Fruit fly (Drosophila melanogaster) whole organism, embryonic: ENCODE results near the gene CG45218.

Experiments used
- Bgb ChIP-seq: fragments of 200-800 bp; sonication (Bioruptor generic); IDR thresholded peaks from 2 replicates; pipeline ENCODE4 v1.3.6; 2022; ENCODE audit warnings: missing biosample characterization, missing genetic modification characterization; ENCODE audit not compliant: partially characterized antibody
- CG1024 ChIP-seq: fragments of 200-800 bp; sonication (Bioruptor generic); IDR thresholded peaks from 2 replicates; pipeline ENCODE4 v1.3.6; 2022; ENCODE audit warnings: missing biosample characterization, missing genetic modification characterization
- CG10959 ChIP-seq: fragments of 200-800 bp; sonication (Bioruptor generic); IDR thresholded peaks from 2 replicates; pipeline ENCODE4 v1.3.6; 2022; ENCODE audit warnings: missing biosample characterization, missing genetic modification characterization
- CG11398 ChIP-seq: fragments of 200-800 bp; sonication (Bioruptor generic); optimal IDR thresholded peaks from 2 replicates; lab custom pipeline; 2016; ENCODE audit warnings: missing biosample characterization, missing genetic modification characterization
- CG12155 ChIP-seq: fragments of 200-800 bp; sonication (Bioruptor generic); optimal IDR thresholded peaks from 3 replicates; lab custom pipeline; 2016; ENCODE audit warnings: missing biosample characterization, missing genetic modification characterization
- CG12391 ChIP-seq: fragments of 200-800 bp; sonication (Bioruptor generic); optimal IDR thresholded peaks from 3 replicates; lab custom pipeline; 2018; ENCODE audit warnings: missing biosample characterization, mild to moderate bottlenecking, missing genetic modification characterization, moderate library complexity
- CG13624 ChIP-seq: fragments of 200-800 bp; sonication (Bioruptor generic); optimal IDR thresholded peaks from 2 replicates; lab custom pipeline; 2016; ENCODE audit warnings: missing biosample characterization, missing genetic modification characterization
- CG14710 ChIP-seq: fragments of 200-800 bp; sonication (Bioruptor generic); optimal IDR thresholded peaks from 3 replicates; lab custom pipeline; 2019; ENCODE audit warnings: missing biosample characterization, mild to moderate bottlenecking, missing genetic modification characterization, moderate library complexity
- CG2116 ChIP-seq: fragments of 200-800 bp; sonication (Bioruptor generic); optimal IDR thresholded peaks from 3 replicates; lab custom pipeline; 2018; ENCODE audit warnings: missing biosample characterization, mild to moderate bottlenecking, missing genetic modification characterization
- CG32532 ChIP-seq: fragments of 200-800 bp; sonication (Bioruptor generic); IDR thresholded peaks from 2 replicates; pipeline ENCODE4 v1.3.6; 2022; ENCODE audit warnings: missing biosample characterization, missing genetic modification characterization
- CG33213 ChIP-seq: fragments of 200-800 bp; sonication (Bioruptor generic); optimal IDR thresholded peaks from 3 replicates; lab custom pipeline; 2016; ENCODE audit warnings: missing biosample characterization, missing genetic modification characterization
- CG34224 ChIP-seq: fragments of 200-800 bp; sonication (Bioruptor generic); IDR thresholded peaks from 3 replicates; pipeline ENCODE4 v1.3.6; 2022; ENCODE audit warnings: missing biosample characterization, missing genetic modification characterization; ENCODE audit not compliant: partially characterized antibody
- CG34376 ChIP-seq: fragments of 200-800 bp; sonication (Bioruptor generic); optimal IDR thresholded peaks from 2 replicates; lab custom pipeline; 2018; ENCODE audit warnings: missing biosample characterization, mild to moderate bottlenecking, missing genetic modification characterization
- CG3838 ChIP-seq: fragments of 200-800 bp; sonication (Bioruptor generic); optimal IDR thresholded peaks from 3 replicates; lab custom pipeline; 2016; ENCODE audit warnings: missing biosample characterization, missing genetic modification characterization
- CG3847 ChIP-seq: fragments of 200-800 bp; sonication (Bioruptor generic); IDR thresholded peaks from 2 replicates; pipeline ENCODE4 v1.3.6; 2022; ENCODE audit warnings: missing biosample characterization, missing genetic modification characterization
- CG7928 ChIP-seq: fragments of 200-800 bp; sonication (Bioruptor generic); optimal IDR thresholded peaks from 2 replicates; lab custom pipeline; 2017; ENCODE audit warnings: missing biosample characterization, mild to moderate bottlenecking, missing genetic modification characterization
- CG8281 ChIP-seq: fragments of 200-800 bp; sonication (Bioruptor generic); optimal IDR thresholded peaks from 2 replicates; lab custom pipeline; 2018; ENCODE audit warnings: missing biosample characterization, mild to moderate bottlenecking, missing genetic modification characterization, moderate library complexity
- CG8765 ChIP-seq: fragments of 200-800 bp; sonication (Bioruptor generic); IDR thresholded peaks from 2 replicates; pipeline ENCODE4 v1.3.6; 2022; ENCODE audit warnings: missing biosample characterization, missing genetic modification characterization
- CG9817 ChIP-seq: fragments of 200-800 bp; sonication (Bioruptor generic); optimal IDR thresholded peaks from 2 replicates; lab custom pipeline; 2018; ENCODE audit warnings: missing biosample characterization, mild to moderate bottlenecking, missing genetic modification characterization, moderate library complexity
- D19B ChIP-seq: fragments of 200-800 bp; sonication (Bioruptor generic); optimal IDR thresholded peaks from 2 replicates; lab custom pipeline; 2017; ENCODE audit warnings: missing biosample characterization, mild to moderate bottlenecking, missing genetic modification characterization
- Dip3 ChIP-seq: fragments of 200-800 bp; sonication (Bioruptor generic); optimal IDR thresholded peaks from 3 replicates; lab custom pipeline; 2016; ENCODE audit warnings: missing biosample characterization, missing genetic modification characterization
- Doc2 ChIP-seq: fragments of 200-800 bp; sonication (Bioruptor generic); IDR thresholded peaks from 2 replicates; pipeline ENCODE4 v1.3.6; 2022; ENCODE audit warnings: missing biosample characterization, missing genetic modification characterization
- HLHmδ ChIP-seq: fragments of 200-800 bp; sonication (Bioruptor generic); optimal IDR thresholded peaks from 2 replicates; lab custom pipeline; 2018; ENCODE audit warnings: missing biosample characterization, mild to moderate bottlenecking, missing genetic modification characterization, moderate library complexity
- Hand ChIP-seq: fragments of 200-800 bp; sonication (Bioruptor generic); optimal IDR thresholded peaks from 2 replicates; lab custom pipeline; 2017; ENCODE audit warnings: mild to moderate bottlenecking, missing biosample characterization, missing genetic modification reagents, missing genetic modification characterization
- HmgD ChIP-seq: fragments of 200-800 bp; sonication (Bioruptor generic); optimal IDR thresholded peaks from 3 replicates; lab custom pipeline; 2016; ENCODE audit warnings: missing biosample characterization, missing genetic modification characterization
- NfI ChIP-seq: fragments of 200-800 bp; sonication (Bioruptor generic); optimal IDR thresholded peaks from 3 replicates; lab custom pipeline; 2018; ENCODE audit warnings: missing biosample characterization, mild to moderate bottlenecking, missing genetic modification characterization, moderate library complexity
- Optix ChIP-seq: fragments of 200-800 bp; sonication (Bioruptor generic); IDR thresholded peaks from 3 replicates; pipeline ENCODE4 v1.3.6; 2022; ENCODE audit warnings: missing biosample characterization, missing genetic modification characterization
- ara ChIP-seq: fragments of 200-800 bp; sonication (Bioruptor generic); IDR thresholded peaks from 2 replicates; pipeline ENCODE4 v1.3.6; 2022; ENCODE audit warnings: missing biosample characterization, missing genetic modification characterization
- chinmo ChIP-seq: fragments of 200-800 bp; sonication (Bioruptor generic); IDR thresholded peaks from 4 replicates; pipeline ENCODE4 v1.3.6; 2022; ENCODE audit warnings: missing biosample characterization, missing genetic modification characterization; ENCODE audit not compliant: partially characterized antibody
- ftz-f1 ChIP-seq: fragments of 200-800 bp; sonication (Bioruptor generic); optimal IDR thresholded peaks from 2 replicates; lab custom pipeline; 2016; ENCODE audit warnings: missing biosample characterization, missing genetic modification characterization
- hb ChIP-seq: fragments of 200-800 bp; sonication (Bioruptor generic); IDR thresholded peaks from 3 replicates; pipeline ENCODE4 v1.3.6; 2022; ENCODE audit warnings: missing biosample characterization, missing genetic modification characterization; ENCODE audit not compliant: partially characterized antibody
- hbn ChIP-seq: fragments of 200-800 bp; sonication (Bioruptor generic); IDR thresholded peaks from 2 replicates; pipeline ENCODE4 v1.3.6; 2022; ENCODE audit warnings: missing biosample characterization, missing genetic modification characterization; ENCODE audit not compliant: partially characterized antibody
- kni ChIP-seq: fragments of 200-800 bp; sonication (Bioruptor generic); optimal IDR thresholded peaks from 3 replicates; lab custom pipeline; 2017; ENCODE audit warnings: mild to moderate bottlenecking, missing biosample characterization, missing genetic modification reagents, missing genetic modification characterization
- knrl ChIP-seq: fragments of 200-800 bp; sonication (Bioruptor generic); IDR thresholded peaks from 3 replicates; pipeline ENCODE4 v1.3.6; 2022; ENCODE audit warnings: missing biosample characterization, missing genetic modification characterization; ENCODE audit not compliant: partially characterized antibody
- nau ChIP-seq: fragments of 200-800 bp; sonication (Bioruptor generic); optimal IDR thresholded peaks from 3 replicates; lab custom pipeline; 2017; ENCODE audit warnings: missing biosample characterization, mild to moderate bottlenecking, missing genetic modification characterization, missing genetic modification reagents
- oc ChIP-seq: fragments of 200-800 bp; sonication (Bioruptor generic); optimal IDR thresholded peaks from 2 replicates; lab custom pipeline; 2018; ENCODE audit warnings: missing biosample characterization, mild to moderate bottlenecking, missing genetic modification characterization, moderate library complexity
- otp ChIP-seq: fragments of 200-800 bp; sonication (Bioruptor generic); IDR thresholded peaks from 3 replicates; pipeline ENCODE4, ENCODE4 v1.3.6; 2022; ENCODE audit warnings: missing biosample characterization, missing genetic modification characterization
- p53 ChIP-seq: fragments of 200-800 bp; sonication (Bioruptor generic); optimal IDR thresholded peaks from 2 replicates; lab custom pipeline; 2016; ENCODE audit warnings: missing biosample characterization, missing genetic modification characterization
- pan ChIP-seq, 4 experiments: fragments of >200 bp in 3 of 4; fragments of 200-800 bp in 1 of 4; sonication (Bioruptor generic) in 1 of 4; optimal IDR thresholded peaks in 3 of 4; IDR thresholded peaks in 1 of 4; 2 replicates each; pipeline versions ENCODE4 v1.3.6 to Lab custom; 2017 to 2022; ENCODE audit warnings: missing biosample characterization in 2 of 4, missing genetic modification characterization in 2 of 4, mixed read lengths in 1 of 4
- row ChIP-seq: fragments of 200-800 bp; sonication (Bioruptor generic); IDR thresholded peaks from 3 replicates; pipeline ENCODE4 v1.3.6; 2022; ENCODE audit warnings: missing biosample characterization, missing genetic modification characterization
- seq ChIP-seq: fragments of 200-800 bp; sonication (Bioruptor generic); IDR thresholded peaks from 2 replicates; pipeline ENCODE4 v1.3.6; 2022; ENCODE audit warnings: missing biosample characterization, missing genetic modification characterization
- sna ChIP-seq: fragments of 200-800 bp; sonication (Bioruptor generic); IDR thresholded peaks from 2 replicates; pipeline ENCODE4 v1.3.6; 2022; ENCODE audit warnings: missing biosample characterization, missing genetic modification characterization; ENCODE audit not compliant: partially characterized antibody
- sob ChIP-seq: fragments of 200-800 bp; sonication (Bioruptor generic); IDR thresholded peaks from 2 replicates; pipeline ENCODE4 v1.3.6; 2022; ENCODE audit warnings: missing biosample characterization, missing genetic modification characterization
- tin ChIP-seq: fragments of 200-800 bp; sonication (Bioruptor generic); optimal IDR thresholded peaks from 3 replicates; lab custom pipeline; 2016; ENCODE audit warnings: missing biosample characterization, missing genetic modification characterization
- tup ChIP-seq: fragments of 200-800 bp; sonication (Bioruptor generic); optimal IDR thresholded peaks from 2 replicates; lab custom pipeline; 2016; ENCODE audit warnings: missing biosample characterization, mild to moderate bottlenecking, missing genetic modification characterization, moderate library complexity
- zen ChIP-seq: fragments of 200-800 bp; sonication (Bioruptor generic); optimal IDR thresholded peaks from 3 replicates; lab custom pipeline; 2018; ENCODE audit warnings: missing biosample characterization, mild to moderate bottlenecking, missing genetic modification characterization, moderate library complexity

The CG45218 gene

DNA sequence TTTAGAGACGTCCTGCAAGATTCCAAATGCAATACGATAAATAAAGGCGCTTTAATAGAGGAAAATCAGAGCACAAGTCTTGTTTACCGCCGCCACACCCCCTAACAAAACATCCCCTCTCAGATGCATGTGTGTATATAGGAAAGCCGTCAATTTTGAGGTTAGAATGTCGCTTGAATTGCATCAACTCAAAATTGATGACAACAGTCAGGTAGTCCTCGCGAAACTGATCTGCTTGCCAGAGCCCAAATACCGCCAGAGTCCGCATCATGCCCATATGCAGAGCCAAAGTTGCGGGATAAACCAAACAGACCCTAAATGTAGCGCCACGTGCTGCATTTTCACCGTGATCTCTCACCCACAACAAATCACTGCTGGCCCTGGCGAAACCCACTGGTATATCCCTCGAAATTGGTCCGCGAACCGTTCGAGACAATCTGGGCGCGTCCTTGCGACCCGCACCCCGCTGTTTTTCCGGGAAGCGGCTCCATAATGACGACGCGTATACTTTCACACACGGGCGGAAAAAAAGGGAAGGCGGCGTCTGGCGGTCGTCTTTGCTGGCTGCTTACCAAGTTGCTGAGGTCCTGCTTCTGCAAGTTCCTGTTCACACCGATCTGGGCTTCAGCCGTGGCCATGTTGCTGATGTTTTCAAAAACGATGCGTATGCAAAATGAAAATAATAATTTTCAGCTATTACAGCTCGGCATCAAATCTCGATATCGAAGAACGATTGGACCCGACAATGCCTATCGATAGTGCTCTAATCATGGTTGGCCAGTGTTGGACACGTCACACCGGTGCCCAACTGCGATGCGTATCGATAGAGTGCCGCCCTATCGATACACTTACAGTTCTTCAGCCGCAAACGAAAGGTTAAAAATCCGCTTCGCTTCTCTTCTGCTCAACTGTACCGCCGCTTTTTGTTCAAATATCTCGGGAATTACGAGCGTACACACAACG lies 27.6 kb downstream of the CG45218 start, which contains the start of the genes eIF2gamma and Set (continued):
- TF ChIP-seq Optix (no peak), CG2116 (GFP tag; lab: Kevin White, UChicago) (peak; percentile 96), ara (GFP tag; lab: Robert Waterston, UW) (peak; percentile 53; the same call in 1 of the 2 replicates), CG12391 (tag; lab: Kevin White, UChicago) (peak; percentile 22), seq (GFP tag; lab: Robert Waterston, UW) (0 out of 2 replicates have a peak, but pooled peaks have one; percentile 11), CG12155 (GFP tag; lab: Kevin White, UChicago) (peak; percentile 30), tin (peak; percentile 44), CG7928 (GFP tag; lab: Kevin White, UChicago) (peak; percentile 7), CG1024 (GFP tag; lab: Robert Waterston, UW) (peak; percentile 39; the same call in 1 of the 2 replicates), sob (peak; percentile 82), Bgb (GFP tag; lab: Robert Waterston, UW) (peak; percentile 99), CG33213 (GFP tag; lab: Kevin White, UChicago) (peak; percentile 3), CG32532 (peak; percentile 41; the same call in 1 of the 2 replicates), oc (tag; lab: Kevin White, UChicago) (no peak), NfI (GFP tag; lab: Kevin White, UChicago) (no peak), knrl (GFP tag; lab: Robert Waterston, UW) (peak; percentile 94), D19B (GFP tag; lab: Kevin White, UChicago) (no peak), sna (GFP tag; lab: Robert Waterston, UW) (peak; percentile 88), HmgD (GFP tag; lab: Kevin White, UChicago) (peak; percentile 79), hb (peak; percentile 98), otp (0 out of 3 replicates have a peak, but pooled peaks have one; percentile 26), pan (optimal IDR thresholded peaks at IDR 0.05; lab: Kevin White, UChicago) (no peak), pan (GFP tag; optimal IDR thresholded peaks at IDR 0.05 in 1 of 2, IDR thresholded peaks at IDR 0.05 in 1 of 2) (peak in 1 of 2 experiments; percentile 20), hbn (GFP tag; lab: Robert Waterston, UW) (peak; percentile 97), CG8281 (tag; lab: Kevin White, UChicago) (no peak), ftz-f1 (GFP tag; lab: Kevin White, UChicago) (peak; percentile 54), nau (GFP tag; lab: Kevin White, UChicago) (no peak), Hand (GFP tag; lab: Kevin White, UChicago) (no peak), HLHmδ (peak; percentile 51), CG9817 (peak; percentile 22), p53 (GFP tag; lab: Kevin White, UChicago) (peak; percentile 5), CG14710 (tag; lab: Kevin White, UChicago) (peak; percentile 58), row (GFP tag; lab: Robert Waterston, UW) (peak; percentile 45; the same call in 2 of the 3 replicates), tup (GFP tag; lab: Kevin White, UChicago) (peak; percentile 13), CG3838 (no peak), Doc2 (no peak), CG13624 (GFP tag; lab: Kevin White, UChicago) (peak; percentile 37), CG10959 (GFP tag; lab: Robert Waterston, UW) (peak; percentile 24; the same call in 1 of the 2 replicates), CG8765 (GFP tag; lab: Robert Waterston, UW) (peak; percentile 38; the same call in 1 of the 2 replicates), CG34376 (peak; percentile 39), kni (GFP tag; lab: Kevin White, UChicago) (no peak), CG3847 (peak; percentile 72), Dip3 (GFP tag; lab: Kevin White, UChicago) (peak; percentile 59), chinmo (GFP tag; lab: Robert Waterston, UW) (peak; percentile 95), zen (tag; lab: Kevin White, UChicago) (peak; percentile 56), CG11398 (GFP tag; lab: Kevin White, UChicago) (no peak), CG34224 (GFP tag; lab: Robert Waterston, UW) (peak; percentile 96)
